Worm (Caenorhabditis elegans) whole organism, L3 larva: ENCODE measurements around the gene R01H2.1.

ENCODE experiments used
- ZK546.5 ChIP-seq: sonication (generic microtip); optimal IDR thresholded peaks from 2 replicates; lab custom pipeline; 2017; ENCODE audit warnings: missing biosample characterization, missing genetic modification characterization
- aly-2 ChIP-seq: fragments of 150-350 bp; optimal IDR thresholded peaks from 2 replicates; lab custom pipeline; 2014; ENCODE audit warnings: missing biosample characterization, missing genetic modification characterization
- ama-1 ChIP-seq: fragments of 150-350 bp; optimal IDR thresholded peaks from 2 replicates; lab custom pipeline; 2018
- ceh-16 ChIP-seq: sonication (generic microtip); optimal IDR thresholded peaks from 2 replicates; lab custom pipeline; 2017; ENCODE audit warnings: missing biosample characterization, missing genetic modification characterization
- ceh-28 ChIP-seq: fragments of 150-350 bp; optimal IDR thresholded peaks from 2 replicates; lab custom pipeline; 2014; ENCODE audit warnings: missing biosample characterization, missing genetic modification reagents, missing genetic modification characterization
- ceh-82 ChIP-seq: fragments of 150-350 bp; optimal IDR thresholded peaks from 2 replicates; lab custom pipeline; 2014; ENCODE audit warnings: missing biosample characterization, missing genetic modification characterization
- daf-12 ChIP-seq: fragments of 150-350 bp; optimal IDR thresholded peaks from 2 replicates; lab custom pipeline; 2014; ENCODE audit warnings: missing biosample characterization, missing genetic modification reagents, missing genetic modification characterization
- egl-27 ChIP-seq: sonication (generic microtip); optimal IDR thresholded peaks from 4 replicates; lab custom pipeline; 2017; ENCODE audit warnings: missing biosample characterization, missing genetic modification reagents, missing genetic modification characterization
- egl-5 ChIP-seq: fragments of 150-350 bp; optimal IDR thresholded peaks from 2 replicates; lab custom pipeline; 2017; ENCODE audit warnings: missing biosample characterization, missing genetic modification reagents, missing genetic modification characterization, inconsistent platforms
- elt-1 ChIP-seq: fragments of 150-350 bp; optimal IDR thresholded peaks from 2 replicates; lab custom pipeline; 2014; ENCODE audit warnings: missing biosample characterization, missing genetic modification characterization
- elt-2 ChIP-seq: sonication (generic microtip); optimal IDR thresholded peaks from 2 replicates; lab custom pipeline; 2016; ENCODE audit warnings: missing genetic modification reagents, mild to moderate bottlenecking, missing genetic modification characterization, missing compliant biosample characterization
- elt-3 ChIP-seq, 3 experiments: fragments of 150-350 bp in 1 of 3; sonication (generic microtip) in 2 of 3; optimal IDR thresholded peaks; 2 replicates in 2 of 3; 4 replicates in 1 of 3; lab custom pipeline; 2014 to 2017; ENCODE audit warnings: missing biosample characterization in 3 of 3, missing genetic modification characterization in 3 of 3
- fkh-2 ChIP-seq: fragments of 150-350 bp; optimal IDR thresholded peaks from 2 replicates; lab custom pipeline; 2014; ENCODE audit warnings: missing biosample characterization, missing genetic modification reagents, missing genetic modification characterization
- fos-1 ChIP-seq: fragments of 150-350 bp; optimal IDR thresholded peaks from 2 replicates; lab custom pipeline; 2014; ENCODE audit warnings: missing biosample characterization, missing genetic modification characterization
- hmg-11 ChIP-seq: sonication (generic microtip); optimal IDR thresholded peaks from 2 replicates; lab custom pipeline; 2016; ENCODE audit warnings: missing genetic modification characterization, missing compliant biosample characterization
- jun-1 ChIP-seq: fragments of 150-350 bp; optimal IDR thresholded peaks from 2 replicates; lab custom pipeline; 2014; ENCODE audit warnings: missing biosample characterization, missing genetic modification reagents, missing genetic modification characterization
- lin-15B ChIP-seq: fragments of 150-350 bp; optimal IDR thresholded peaks from 2 replicates; lab custom pipeline; 2014; ENCODE audit warnings: missing biosample characterization, missing genetic modification characterization
- nfya-1 ChIP-seq: sonication (generic microtip); optimal IDR thresholded peaks from 2 replicates; lab custom pipeline; 2017; ENCODE audit warnings: missing genetic modification characterization, mild to moderate bottlenecking, missing compliant biosample characterization, antibody characterized with exemption, moderate library complexity; ENCODE audit not compliant: insufficient read depth
- nhr-11 ChIP-seq: fragments of 150-350 bp; optimal IDR thresholded peaks from 2 replicates; lab custom pipeline; 2014; ENCODE audit warnings: missing biosample characterization, missing genetic modification characterization
- nhr-12 ChIP-seq: fragments of 150-350 bp; optimal IDR thresholded peaks from 2 replicates; lab custom pipeline; 2014; ENCODE audit warnings: missing biosample characterization, missing genetic modification characterization
- nhr-23 ChIP-seq: fragments of 150-350 bp; optimal IDR thresholded peaks from 2 replicates; lab custom pipeline; 2014; ENCODE audit warnings: missing biosample characterization, missing genetic modification reagents, missing genetic modification characterization
- nhr-25 ChIP-seq: sonication (generic microtip); optimal IDR thresholded peaks from 2 replicates; lab custom pipeline; 2017; ENCODE audit warnings: missing biosample characterization, missing genetic modification characterization
- nhr-67 ChIP-seq: fragments of 150-350 bp; optimal IDR thresholded peaks from 2 replicates; lab custom pipeline; 2014; ENCODE audit warnings: missing biosample characterization, missing genetic modification characterization
- nhr-76 ChIP-seq: fragments of 150-350 bp; sonication (generic microtip); optimal IDR thresholded peaks from 5 replicates; lab custom pipeline; 2014; ENCODE audit warnings: missing biosample characterization, missing genetic modification characterization
- pqm-1 ChIP-seq: fragments of 150-350 bp; optimal IDR thresholded peaks from 2 replicates; lab custom pipeline; 2017; ENCODE audit warnings: missing biosample characterization, missing genetic modification characterization, inconsistent platforms
- tbx-2 ChIP-seq: sonication (generic microtip); optimal IDR thresholded peaks from 2 replicates; lab custom pipeline; 2016; ENCODE audit warnings: mild to moderate bottlenecking, missing genetic modification characterization, missing compliant biosample characterization
- unc-39 ChIP-seq: sonication (generic microtip); optimal IDR thresholded peaks from 4 replicates; lab custom pipeline; 2017; ENCODE audit warnings: missing biosample characterization, missing genetic modification characterization
- unc-62 ChIP-seq: fragments of 150-350 bp; sonication (generic microtip); optimal IDR thresholded peaks from 4 replicates; lab custom pipeline; 2014; ENCODE audit warnings: missing biosample characterization, missing genetic modification reagents, missing genetic modification characterization
- zag-1 ChIP-seq: fragments of 150-350 bp; optimal IDR thresholded peaks from 2 replicates; lab custom pipeline; 2014; ENCODE audit warnings: missing biosample characterization, missing genetic modification characterization

Gene R01H2.1

ce11 chrIII:7095156-7095555 lies 32.5 kb downstream of the R01H2.1 start, which contains the start of gene nhr-9:
Gene nhr-9, plus strand, starts transcription at chrIII:7095462.
- TF ChIP-seq egl-5 (tag; lab: Kevin White, UChicago) (no peak), nhr-25 (tag; lab: Kevin White, UChicago) (no peak), nhr-11 (tag; lab: Kevin White, UChicago) (peak; percentile 13), jun-1 (tag; lab: Kevin White, UChicago) (no peak), nhr-23 (tag; lab: Kevin White, UChicago) (no peak)
- TF ChIP-seq, all 47 proteins: peak for 1

ce11 chrIII:7096481-7096880 lies 33.8 kb downstream of the R01H2.1 start:
- TF ChIP-seq lin-15B = no peak
- TF ChIP-seq elt-3 (tag; optimal IDR thresholded peaks at IDR 0.05; lab: Kevin White, UChicago) = no peak
- TF ChIP-seq nfya-1 (tag; lab: Kevin White, UChicago) = no peak
- TF ChIP-seq jun-1 (tag; lab: Kevin White, UChicago) = no peak
- TF ChIP-seq nhr-23 (tag; lab: Kevin White, UChicago) = no peak
- no peak for TF ChIP-seq unc-62 (GFP tag; lab: Kevin White, UChicago)
- no peak for TF ChIP-seq aly-2
- no peak for TF ChIP-seq pqm-1 (tag; lab: Kevin White, UChicago)
- TF ChIP-seq, all 47 proteins: peak for 0

- TF ChIP-seq nhr-11 (tag; lab: Kevin White, UChicago) = peak; percentile 43
- TF ChIP-seq fos-1 = no peak
- TF ChIP-seq nhr-12 (tag; lab: Kevin White, UChicago) = no peak
These were observed 37.3 kb downstream of the R01H2.1 start, which contains the start of gene ZK418.11 for ce11 chrIII:7100001-7100400. Gene ZK418.11, plus strand, starts transcription at chrIII:7100289.

- TF ChIP-seq tbx-2 (tag; lab: Kevin White, UChicago) = no peak
- TF ChIP-seq ZK546.5 (tag; lab: Kevin White, UChicago) = no peak
- TF ChIP-seq fos-1 = no peak
- TF ChIP-seq nhr-25 (tag; lab: Kevin White, UChicago) = no peak
- no peak for TF ChIP-seq egl-27
- TF ChIP-seq ceh-16 (tag; lab: Kevin White, UChicago) = no peak
- TF ChIP-seq nhr-76 (tag; lab: Kevin White, UChicago) = no peak
- TF ChIP-seq aly-2 = no peak
- TF ChIP-seq pqm-1 (tag; lab: Kevin White, UChicago) = no peak
- TF ChIP-seq lin-15B = no peak
- TF ChIP-seq zag-1 (tag; lab: Kevin White, UChicago) = no peak
- no peak for TF ChIP-seq unc-39 (tag; lab: Kevin White, UChicago)
- TF ChIP-seq ama-1 (lab: Kevin White, UChicago) = no peak
- no peak for TF ChIP-seq fkh-2 (tag; lab: Kevin White, UChicago)
- no peak for TF ChIP-seq elt-3 (tag; optimal IDR thresholded peaks at IDR 0.05; lab: Kevin White, UChicago)
- TF ChIP-seq, all 47 proteins: peak for 0
These were observed 39.3 kb downstream of the R01H2.1 start for ce11 chrIII:7101814-7102477.

ce11 chrIII:7103940-7104440 lies 41.3 kb downstream of the R01H2.1 start, which contains the start of gene cpg-2:
Gene cpg-2, minus strand, starts transcription at chrIII:7103990.
- no peak for TF ChIP-seq nhr-25 (tag; lab: Kevin White, UChicago)
- no peak for TF ChIP-seq nhr-11 (tag; lab: Kevin White, UChicago)
- TF ChIP-seq daf-12 (tag; lab: Kevin White, UChicago) = no peak
- no peak for TF ChIP-seq ceh-16 (tag; lab: Kevin White, UChicago)
- no peak for TF ChIP-seq ceh-82
- no peak for TF ChIP-seq pqm-1 (tag; lab: Kevin White, UChicago)
- no peak for TF ChIP-seq fkh-2 (tag; lab: Kevin White, UChicago)
- TF ChIP-seq elt-1 (tag; lab: Kevin White, UChicago) = no peak
- TF ChIP-seq nhr-67 (tag; lab: Kevin White, UChicago) = no peak
- no peak for TF ChIP-seq elt-3 (tag; optimal IDR thresholded peaks at IDR 0.05; lab: Kevin White, UChicago)
- no peak for TF ChIP-seq aly-2
- no peak for TF ChIP-seq hmg-11 (tag; lab: Kevin White, UChicago)

- TF ChIP-seq ceh-82 = no peak
- TF ChIP-seq elt-2 = peak; percentile 72
- TF ChIP-seq fkh-2 (tag; lab: Kevin White, UChicago) = no peak
- peak; percentile 55 for TF ChIP-seq pqm-1 (tag; lab: Kevin White, UChicago)
- no peak for TF ChIP-seq ceh-28 (tag; lab: Kevin White, UChicago)
These were observed 44.2 kb downstream of the R01H2.1 start for ce11 chrIII:7106854-7107253.
